Worm (Caenorhabditis elegans): ENCODE measurements around the gene F56A11.6.

- no peak for TF ChIP-seq B0310.2 (tag; optimal IDR thresholded peaks at IDR 0.05)
- TF ChIP-seq ama-1 (optimal IDR thresholded peaks at IDR 0.05): no peak
Observed at ce11 chrIV:570799-571300, 11.2 kb downstream of the F56A11.6 start, which contains the start of gene F56A11.5.

All from whole organism, early embryonic.